Worm (Caenorhabditis elegans) whole organism, young adult: ENCODE data around the gene calf-1.

ENCODE experiments used
- B0019.2 ChIP-seq: fragments of 200-800 bp; sonication (Bioruptor generic); conservative IDR thresholded peaks from 2 replicates; pipeline ENCODE4 v1.3.6; 2022; ENCODE audit warnings: missing genetic modification reagents, missing genetic modification characterization, missing compliant biosample characterization
- D2030.7 ChIP-seq: fragments of 200-800 bp; sonication (Bioruptor generic); IDR thresholded peaks from 2 replicates; pipeline ENCODE4 v1.3.6; 2022; ENCODE audit warnings: missing genetic modification reagents, missing genetic modification characterization, missing compliant biosample characterization
- F39B2.1 ChIP-seq: fragments of 200-800 bp; sonication (Bioruptor generic); IDR thresholded peaks from 2 replicates; pipeline ENCODE4 v1.3.6; 2022; ENCODE audit warnings: missing genetic modification reagents, missing genetic modification characterization, missing compliant biosample characterization
- T26A5.8 ChIP-seq: sonication (generic microtip); optimal IDR thresholded peaks from 2 replicates; lab custom pipeline; 2016; ENCODE audit warnings: missing genetic modification characterization, missing compliant biosample characterization
- attf-3 ChIP-seq: fragments of 200-800 bp; sonication (Bioruptor generic); conservative IDR thresholded peaks from 2 replicates; pipeline ENCODE4 v1.3.6; 2022; ENCODE audit warnings: missing genetic modification reagents, missing genetic modification characterization, missing compliant biosample characterization
- ccch-3 ChIP-seq: fragments of 200-800 bp; sonication (Bioruptor generic); optimal IDR thresholded peaks from 2 replicates; lab custom pipeline; 2018; ENCODE audit warnings: mild to moderate bottlenecking, missing genetic modification characterization, missing compliant biosample characterization
- cebp-2 ChIP-seq: fragments of 200-800 bp; sonication (Bioruptor generic); IDR thresholded peaks from 2 replicates; pipeline ENCODE4 v1.3.6; 2022; ENCODE audit warnings: missing genetic modification characterization, missing compliant biosample characterization
- ceh-79 ChIP-seq: sonication (generic microtip); optimal IDR thresholded peaks from 2 replicates; lab custom pipeline; 2017; ENCODE audit warnings: mild to moderate bottlenecking, missing genetic modification characterization, missing compliant biosample characterization
- chd-7 ChIP-seq: sonication (generic microtip); optimal IDR thresholded peaks from 2 replicates; lab custom pipeline; 2016; ENCODE audit warnings: mild to moderate bottlenecking, missing genetic modification characterization, moderate library complexity, missing compliant biosample characterization
- dox-1 ChIP-seq: fragments of 200-800 bp; sonication (Bioruptor generic); IDR thresholded peaks from 2 replicates; pipeline ENCODE4 v1.3.6; 2022; ENCODE audit warnings: missing genetic modification reagents, missing genetic modification characterization, missing compliant biosample characterization
- egrh-3 ChIP-seq: fragments of 200-800 bp; sonication (Bioruptor generic); IDR thresholded peaks from 2 replicates; pipeline ENCODE4 v1.3.6; 2022; ENCODE audit warnings: missing genetic modification reagents, missing genetic modification characterization, missing compliant biosample characterization
- him-1 ChIP-seq: sonication (generic microtip); optimal IDR thresholded peaks from 2 replicates; lab custom pipeline; 2016; ENCODE audit warnings: missing genotype, missing genetic modification reagents, missing genetic modification characterization, missing compliant biosample characterization
- hmg-1.2 ChIP-seq: fragments of 200-800 bp; sonication (Bioruptor generic); IDR thresholded peaks from 2 replicates; pipeline ENCODE4 v1.3.6; 2022; ENCODE audit warnings: missing genetic modification reagents, missing genetic modification characterization, missing compliant biosample characterization
- hmg-20 ChIP-seq: fragments of 200-800 bp; sonication (Bioruptor generic); IDR thresholded peaks from 2 replicates; pipeline ENCODE4 v1.3.6; 2022; ENCODE audit warnings: missing genetic modification reagents, missing genetic modification characterization, missing compliant biosample characterization
- hrde-1 ChIP-seq: sonication (generic microtip); optimal IDR thresholded peaks from 2 replicates; lab custom pipeline; 2016; ENCODE audit warnings: missing genetic modification characterization, mild to moderate bottlenecking, missing compliant biosample characterization, moderate library complexity, missing genotype, missing genetic modification reagents, borderline replicate concordance
- hsf-1 ChIP-seq: fragments of 200-800 bp; sonication (Bioruptor generic); IDR thresholded peaks from 2 replicates; pipeline ENCODE4 v1.3.6; 2022; ENCODE audit warnings: missing genetic modification reagents, missing genetic modification characterization, missing compliant biosample characterization
- let-526 ChIP-seq: fragments of 200-800 bp; sonication (Bioruptor generic); IDR thresholded peaks from 2 replicates; pipeline ENCODE4 v1.3.6; 2022; ENCODE audit warnings: missing genetic modification reagents, missing genetic modification characterization, missing compliant biosample characterization
- let-607 ChIP-seq, 2 experiments: fragments of 200-800 bp in 1 of 2; sonication (Bioruptor generic) in 1 of 2; sonication (generic microtip) in 1 of 2; optimal IDR thresholded peaks; 2 replicates each; lab custom pipeline; 2016 to 2018; ENCODE audit warnings: mild to moderate bottlenecking in 2 of 2, missing compliant biosample characterization in 2 of 2, missing genetic modification characterization in 2 of 2, moderate library complexity in 2 of 2, missing genotype in 1 of 2
- lsl-1 ChIP-seq: fragments of 200-800 bp; sonication (Bioruptor generic); optimal IDR thresholded peaks from 2 replicates; lab custom pipeline; 2018; ENCODE audit warnings: mild to moderate bottlenecking, missing genetic modification characterization, moderate library complexity, missing compliant biosample characterization
- madf-6 ChIP-seq: fragments of 200-800 bp; sonication (Bioruptor generic); IDR thresholded peaks from 2 replicates; pipeline ENCODE4 v1.3.6; 2022; ENCODE audit warnings: missing genetic modification reagents, missing genetic modification characterization, missing compliant biosample characterization
- nfyb-1 ChIP-seq: fragments of 200-800 bp; sonication (Bioruptor generic); IDR thresholded peaks from 2 replicates; pipeline ENCODE4 v1.3.6; 2022; ENCODE audit warnings: missing genetic modification reagents, missing genetic modification characterization, missing compliant biosample characterization
- nhr-80 ChIP-seq: sonication (generic microtip); optimal IDR thresholded peaks from 2 replicates; lab custom pipeline; 2016; ENCODE audit warnings: missing genetic modification characterization, missing compliant biosample characterization
- rcor-1 ChIP-seq: fragments of 200-800 bp; sonication (Bioruptor generic); IDR thresholded peaks from 2 replicates; pipeline ENCODE4 v1.3.6; 2022; ENCODE audit warnings: missing genetic modification reagents, missing genetic modification characterization, missing compliant biosample characterization
- snpc-4 ChIP-seq, 5 experiments: fragments of 150-350 bp in 1 of 5; sonication (generic microtip) in 4 of 5; optimal IDR thresholded peaks; 2 replicates each; lab custom pipeline; 2014 to 2018; ENCODE audit warnings: missing genetic modification characterization in 5 of 5, missing biosample characterization in 3 of 5, antibody characterized with exemption in 2 of 5, mild to moderate bottlenecking in 2 of 5, missing compliant biosample characterization in 2 of 5, missing genotype in 2 of 5, moderate library complexity in 2 of 5, missing genetic modification reagents in 1 of 5
- tbx-9 ChIP-seq: sonication (generic microtip); optimal IDR thresholded peaks from 2 replicates; lab custom pipeline; 2016; ENCODE audit warnings: borderline replicate concordance, missing genetic modification characterization, inconsistent platforms, missing compliant biosample characterization
- xnd-1 ChIP-seq: sonication (generic microtip); optimal IDR thresholded peaks from 2 replicates; lab custom pipeline; 2016; ENCODE audit warnings: missing genotype, missing genetic modification reagents, missing genetic modification characterization, missing compliant biosample characterization
- zfh-2 ChIP-seq: fragments of 200-800 bp; sonication (Bioruptor generic); conservative IDR thresholded peaks from 2 replicates; pipeline ENCODE4 v1.3.6; 2022; ENCODE audit warnings: missing genetic modification reagents, missing genetic modification characterization, missing compliant biosample characterization
- ztf-28 ChIP-seq: fragments of 200-800 bp; sonication (Bioruptor generic); IDR thresholded peaks from 2 replicates; pipeline ENCODE4 v1.3.6; 2022; ENCODE audit warnings: missing genetic modification reagents, missing genetic modification characterization, missing compliant biosample characterization
- ztf-3 ChIP-seq: fragments of 200-800 bp; sonication (Bioruptor generic); optimal IDR thresholded peaks from 2 replicates; lab custom pipeline; 2018; ENCODE audit warnings: mild to moderate bottlenecking, missing genetic modification characterization, missing compliant biosample characterization
- ztf-6 ChIP-seq: fragments of 200-800 bp; sonication (Bioruptor generic); IDR thresholded peaks from 2 replicates; pipeline ENCODE4 v1.3.6; 2022; ENCODE audit warnings: missing genetic modification reagents, missing genetic modification characterization, missing compliant biosample characterization

calf-1 gene

ce11 chrV:20460808-20461207, 18.1 kb downstream of the calf-1 start, which contains the start of gene B0250.18 (continued):
- no peak for TF ChIP-seq ccch-3 (GFP tag; lab: Kevin White, UChicago)

DNA sequence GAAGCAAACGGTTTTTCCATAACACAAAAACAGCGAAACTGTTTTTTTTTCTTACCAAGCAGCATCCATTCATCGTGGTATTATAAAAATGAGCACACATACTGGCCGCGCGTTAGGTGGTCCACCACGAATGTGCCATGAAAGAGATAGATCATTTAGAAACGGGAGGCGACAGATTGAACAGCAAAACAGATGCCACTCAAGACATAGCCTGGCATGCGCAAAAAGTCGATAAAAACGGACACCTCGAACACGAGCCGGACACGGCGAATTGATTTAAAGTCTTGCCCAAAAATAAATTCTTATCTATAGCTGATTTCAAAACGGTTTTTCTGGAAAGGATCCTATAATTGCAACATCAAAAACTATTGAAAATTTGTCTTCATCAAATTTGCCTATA, 21.7 kb downstream of the calf-1 start:
- no peak for TF ChIP-seq T26A5.8 (tag; lab: Kevin White, UChicago)
- TF ChIP-seq rcor-1 (GFP tag; lab: Robert Waterston, UW) = no peak
- TF ChIP-seq let-607 (tag; optimal IDR thresholded peaks at IDR 0.05; lab: Kevin White, UChicago) = no peak
- no peak for TF ChIP-seq ccch-3 (GFP tag; lab: Kevin White, UChicago)
- TF ChIP-seq ztf-3 = no peak
- TF ChIP-seq, all 124 proteins: peak for 0

DNA sequence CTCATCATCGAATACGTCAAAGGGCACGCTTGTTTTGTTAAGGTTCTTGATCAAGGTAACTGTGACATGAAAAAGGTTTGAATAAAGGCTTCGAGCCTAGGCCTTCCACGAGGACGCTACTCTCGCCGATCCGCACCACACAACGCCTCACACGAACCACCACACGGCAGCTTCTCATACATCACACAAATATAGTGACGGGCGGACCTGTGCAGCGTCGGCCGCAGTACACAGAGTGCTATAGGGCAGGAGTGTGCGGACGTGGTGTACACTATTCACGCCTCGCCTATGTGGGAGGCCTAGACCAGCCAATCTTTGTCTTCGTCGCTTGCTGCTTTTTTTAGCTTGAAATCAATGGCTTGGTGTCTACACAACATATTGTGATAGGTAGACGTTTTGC, 23.3 kb downstream of the calf-1 start:
- TF ChIP-seq hmg-1.2 (GFP tag; lab: Robert Waterston, UW) = peak; percentile 48
- no peak for TF ChIP-seq ceh-79
- no peak for TF ChIP-seq xnd-1 (tag; lab: Kevin White, UChicago)
- TF ChIP-seq snpc-4 (GFP tag; optimal IDR thresholded peaks at IDR 0.05; lab: Kevin White, UChicago) = peak; percentile 77
- peak; percentile 85 to 96 (median 90) for TF ChIP-seq snpc-4 (tag; optimal IDR thresholded peaks at IDR 0.05; lab: Kevin White, UChicago)

- TF ChIP-seq chd-7 (no peak), hmg-20 (GFP tag; lab: Robert Waterston, UW) (no peak), B0019.2 (no peak)
Measured at ce11 chrV:20453811-20454210, 25.1 kb downstream of the calf-1 start, which contains the start of gene srd-70. srd-70 (plus strand) TSS chrV:20454111.

DNA sequence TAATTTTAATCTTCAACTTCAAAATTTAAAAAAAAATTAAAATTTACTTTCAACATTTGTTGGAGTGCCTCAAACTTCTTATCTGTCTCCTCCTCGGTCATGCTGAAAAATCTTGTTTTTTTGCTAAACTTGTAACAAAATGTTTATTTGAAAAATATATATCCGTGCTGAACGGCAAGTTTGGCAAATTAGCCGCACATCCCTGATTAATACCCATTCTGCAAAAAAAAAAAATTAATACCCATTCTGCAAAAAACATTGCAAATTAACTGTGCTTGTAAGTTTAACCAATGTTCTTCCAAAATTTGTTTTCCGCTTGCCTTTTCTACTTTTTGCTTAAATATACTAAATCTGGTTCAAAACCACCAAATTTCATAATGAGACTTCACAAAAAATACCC, 25.8 kb downstream of the calf-1 start, which contains the start of gene F48F5.6:
Gene F48F5.6, minus strand, starts transcription at position 101 of the 400 bp plus-strand sequence.
- no peak for TF ChIP-seq hrde-1
- TF ChIP-seq let-526 (GFP tag; lab: Robert Waterston, UW) = no peak
- no peak for TF ChIP-seq ztf-28 (GFP tag; lab: Robert Waterston, UW)
- TF ChIP-seq tbx-9 (tag; lab: Kevin White, UChicago) = no peak
- no peak for TF ChIP-seq attf-3 (GFP tag; lab: Robert Waterston, UW)

- TF ChIP-seq hsf-1 (no peak), nhr-80 (tag; lab: Kevin White, UChicago) (no peak), F39B2.1 (GFP tag; lab: Robert Waterston, UW) (no peak), cebp-2 (GFP tag; lab: Robert Waterston, UW) (no peak)
Measured at ce11 chrV:20451793-20452192, 27.1 kb downstream of the calf-1 start.

- TF ChIP-seq zfh-2 = peak; percentile 83
- TF ChIP-seq egrh-3 (GFP tag; lab: Robert Waterston, UW) = no peak
- TF ChIP-seq lsl-1 (GFP tag; lab: Kevin White, UChicago) = no peak
- TF ChIP-seq ztf-6 = no peak
- TF ChIP-seq cebp-2 (GFP tag; lab: Robert Waterston, UW) = no peak
Measured at ce11 chrV:20445898-20446297, 33.0 kb downstream of the calf-1 start.

- TF ChIP-seq xnd-1 (tag; lab: Kevin White, UChicago) (peak; percentile 56), nfyb-1 (GFP tag; lab: Robert Waterston, UW) (0 out of 2 replicates have a peak, but pooled peaks have one; percentile 49), D2030.7 (0 out of 2 replicates have a peak, but pooled peaks have one; percentile 35), madf-6 (GFP tag; lab: Robert Waterston, UW) (peak; percentile 70), him-1 (peak; percentile 49), dox-1 (GFP tag; lab: Robert Waterston, UW) (peak; percentile 33; the same call in 1 of the 2 replicates)
- TF ChIP-seq, all 124 proteins: peak for 6; not testable (repeated sequence) for 118
Measured at ce11 chrV:20431390-20431789, 47.5 kb downstream of the calf-1 start.
